Worm (Caenorhabditis elegans) whole organism, L4 larva: Measurements from ENCODE around the gene nish-1.

ENCODE experiments used
- Y5F2A.4 ChIP-seq: fragments of 200-800 bp; sonication (Bioruptor generic); optimal IDR thresholded peaks from 2 replicates; lab custom pipeline; 2018; ENCODE audit warnings: mild to moderate bottlenecking, missing genetic modification characterization, missing compliant biosample characterization
- aly-2 ChIP-seq: sonication (generic microtip); optimal IDR thresholded peaks from 2 replicates; lab custom pipeline; 2018; ENCODE audit warnings: missing biosample characterization, missing genetic modification characterization
- ama-1 ChIP-seq: fragments of 150-350 bp; optimal IDR thresholded peaks from 2 replicates; lab custom pipeline; 2014; ENCODE audit warnings: inconsistent platforms, mixed read lengths
- ceh-44 ChIP-seq: fragments of 200-800 bp; sonication (Bioruptor generic); IDR thresholded peaks from 2 replicates; pipeline ENCODE4 v1.3.6; 2022; ENCODE audit warnings: missing genetic modification reagents, missing genetic modification characterization, missing compliant biosample characterization
- daf-16 ChIP-seq, 3 experiments: sonication (generic microtip); optimal IDR thresholded peaks; 2 replicates each; lab custom pipeline; 2016 to 2017; ENCODE audit warnings: missing genetic modification characterization in 3 of 3, missing genetic modification reagents in 3 of 3, mild to moderate bottlenecking in 2 of 3, missing compliant biosample characterization in 2 of 3, missing biosample characterization in 1 of 3, moderate library complexity in 1 of 3
- daf-19 ChIP-seq: fragments of 200-800 bp; sonication (Bioruptor generic); conservative IDR thresholded peaks from 2 replicates; pipeline ENCODE4 v1.3.6; 2022; ENCODE audit warnings: missing genetic modification characterization, missing compliant biosample characterization
- daf-8 ChIP-seq: fragments of 200-800 bp; sonication (Bioruptor generic); IDR thresholded peaks from 2 replicates; pipeline ENCODE4 v1.3.6; 2022; ENCODE audit warnings: missing genetic modification characterization, missing compliant biosample characterization
- dmd-6 ChIP-seq: fragments of 200-800 bp; sonication (Bioruptor generic); IDR thresholded peaks from 2 replicates; pipeline ENCODE4 v1.3.6; 2022; ENCODE audit warnings: missing genetic modification reagents, missing genetic modification characterization, missing compliant biosample characterization
- dpl-1 ChIP-seq: fragments of 150-350 bp; optimal IDR thresholded peaks from 2 replicates; lab custom pipeline; 2014; ENCODE audit warnings: missing biosample characterization, missing genetic modification reagents, missing genetic modification characterization
- duxl-1 ChIP-seq: sonication (generic microtip); optimal IDR thresholded peaks from 2 replicates; lab custom pipeline; 2016; ENCODE audit warnings: mild to moderate bottlenecking, missing genetic modification characterization, moderate library complexity, missing compliant biosample characterization; ENCODE audit not compliant: poor library complexity
- fkh-10 ChIP-seq: fragments of 150-350 bp; optimal IDR thresholded peaks from 2 replicates; lab custom pipeline; 2014; ENCODE audit warnings: missing biosample characterization, missing genetic modification reagents, missing genetic modification characterization
- hlh-30 ChIP-seq: sonication (generic microtip); optimal IDR thresholded peaks from 2 replicates; lab custom pipeline; 2017; ENCODE audit warnings: antibody characterized with exemption, mild to moderate bottlenecking, missing genetic modification characterization, missing compliant biosample characterization; ENCODE audit not compliant: insufficient read depth
- hmg-1.1 ChIP-seq: fragments of 200-800 bp; sonication (Bioruptor generic); IDR thresholded peaks from 2 replicates; pipeline ENCODE4 v1.3.6; 2022; ENCODE audit warnings: missing genetic modification reagents, missing genetic modification characterization, missing compliant biosample characterization
- lir-3 ChIP-seq: sonication (generic microtip); optimal IDR thresholded peaks from 2 replicates; lab custom pipeline; 2016; ENCODE audit warnings: mild to moderate bottlenecking, missing genetic modification characterization, missing compliant biosample characterization
- mdt-29 ChIP-seq: fragments of 200-800 bp; sonication (Bioruptor generic); IDR thresholded peaks from 2 replicates; pipeline ENCODE4 v1.3.6; 2022; ENCODE audit warnings: missing genetic modification reagents, missing genetic modification characterization, missing compliant biosample characterization
- mep-1 ChIP-seq: fragments of 150-350 bp; sonication (generic microtip); optimal IDR thresholded peaks from 3 replicates; lab custom pipeline; 2014; ENCODE audit warnings: missing biosample characterization, missing genetic modification characterization
- mes-2 ChIP-seq: sonication (generic microtip); optimal IDR thresholded peaks from 2 replicates; lab custom pipeline; 2016; ENCODE audit warnings: missing genotype, mild to moderate bottlenecking, missing genetic modification characterization, missing compliant biosample characterization; ENCODE audit not compliant: poor library complexity, severe bottlenecking
- nhr-28 ChIP-seq: fragments of 150-350 bp; optimal IDR thresholded peaks from 2 replicates; lab custom pipeline; 2014; ENCODE audit warnings: missing biosample characterization, missing genetic modification characterization
- nhr-76 ChIP-seq: fragments of 150-350 bp; optimal IDR thresholded peaks from 2 replicates; lab custom pipeline; 2014; ENCODE audit warnings: missing biosample characterization, missing genetic modification characterization
- tag-97 ChIP-seq: fragments of 200-800 bp; sonication (Bioruptor generic); IDR thresholded peaks from 2 replicates; pipeline ENCODE4 v1.3.6; 2022; ENCODE audit warnings: missing genetic modification characterization, missing compliant biosample characterization
- zag-1 ChIP-seq: fragments of 150-350 bp; optimal IDR thresholded peaks from 2 replicates; lab custom pipeline; 2014; ENCODE audit warnings: missing biosample characterization, missing genetic modification characterization

Gene nish-1

DNA sequence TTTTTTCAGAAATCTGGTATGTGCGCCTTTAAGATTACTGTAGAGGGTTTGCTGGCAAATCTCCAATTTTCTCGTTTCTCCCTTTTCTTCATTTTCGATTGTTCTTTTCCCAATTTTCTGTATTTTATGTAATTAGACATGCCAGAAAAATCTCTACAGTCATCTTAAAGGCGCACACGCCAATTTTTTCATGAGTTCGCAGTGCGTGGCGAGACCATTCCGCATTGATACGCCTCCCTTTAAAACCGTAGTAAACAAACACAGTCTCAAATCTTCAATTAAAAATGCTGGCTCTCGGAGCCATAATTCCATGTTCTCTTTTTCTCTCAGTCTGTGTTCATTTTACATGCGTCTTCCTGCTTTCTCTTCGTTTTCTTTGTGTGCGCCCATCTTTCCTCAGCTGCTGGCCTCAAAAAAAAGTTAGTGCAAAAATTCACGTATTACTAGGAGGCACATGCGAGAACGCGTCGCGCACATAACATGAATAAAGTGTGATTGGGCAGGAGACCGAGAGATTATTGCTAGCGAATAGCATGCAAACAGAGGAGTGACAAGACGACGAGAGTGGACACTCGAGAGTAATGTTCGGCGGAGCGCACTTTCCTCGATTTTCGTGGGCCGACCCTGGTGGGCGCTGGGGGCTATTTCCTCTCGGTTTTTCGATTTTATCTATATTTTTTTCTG lies 54.9 kb downstream of the nish-1 start (continued):
- TF ChIP-seq duxl-1 (tag; lab: Kevin White, UChicago) (peak; percentile 42), nhr-28 (tag; lab: Kevin White, UChicago) (peak; percentile 76), zag-1 (tag; lab: Kevin White, UChicago) (no peak), hmg-1.1 (GFP tag; lab: Robert Waterston, UW) (peak; percentile 86), dmd-6 (peak; percentile 64), ceh-44 (0 out of 2 replicates have a peak, but pooled peaks have one; percentile 4), ama-1 (lab: Kevin White, UChicago) (peak; percentile 76), daf-19 (GFP tag; lab: Robert Waterston, UW) (0 out of 2 replicates have a peak, but pooled peaks have one; percentile 27), mep-1 (tag; lab: Kevin White, UChicago) (peak; percentile 87), fkh-10 (peak; percentile 40), daf-16 (GFP tag; optimal IDR thresholded peaks at IDR 0.05; lab: Kevin White, UChicago) (peak in 1 of 2 experiments; percentile 35), daf-16 (tag; optimal IDR thresholded peaks at IDR 0.05; lab: Kevin White, UChicago) (peak; percentile 62), aly-2 (no peak), tag-97 (GFP tag; lab: Robert Waterston, UW) (no peak), nhr-76 (tag; lab: Kevin White, UChicago) (no peak), dpl-1 (peak; percentile 58), mes-2 (peak; percentile 66), lir-3 (tag; lab: Kevin White, UChicago) (no peak), daf-8 (GFP tag; lab: Robert Waterston, UW) (no peak), hlh-30 (peak; percentile 96), Y5F2A.4 (GFP tag; lab: Kevin White, UChicago) (no peak)

DNA sequence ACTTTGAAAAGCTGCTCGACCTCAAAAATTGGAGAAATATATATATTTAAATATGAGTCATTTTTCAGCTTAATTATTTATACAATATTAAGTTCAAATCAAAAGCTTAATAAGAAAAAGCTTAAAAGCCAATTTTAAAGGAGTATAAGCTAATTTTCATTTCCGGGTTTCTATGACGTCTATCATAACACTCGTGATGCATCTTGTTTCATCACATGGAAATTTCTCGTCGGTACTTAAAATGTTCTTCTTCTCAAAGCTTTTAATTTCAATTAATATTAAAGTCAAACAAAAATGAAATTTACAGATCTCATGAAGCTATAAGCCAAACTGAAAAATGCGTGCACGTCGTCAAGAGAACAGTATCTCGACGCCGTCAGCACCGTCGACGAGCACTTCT lies 55.6 kb downstream of the nish-1 start, which contains the start of gene rbr-2:
Gene rbr-2, plus strand, starts transcription at position 301 of the 400 bp plus-strand sequence.
- TF ChIP-seq hlh-30 (peak; percentile 7), mdt-29 (GFP tag; lab: Robert Waterston, UW) (no peak)
